Fruit fly (Drosophila melanogaster): ENCODE results near the gene Vha26.
A peak's percentile ranks its signal among the peaks of the same experiment; 100 is the strongest.

Vha26 gene

DNA sequence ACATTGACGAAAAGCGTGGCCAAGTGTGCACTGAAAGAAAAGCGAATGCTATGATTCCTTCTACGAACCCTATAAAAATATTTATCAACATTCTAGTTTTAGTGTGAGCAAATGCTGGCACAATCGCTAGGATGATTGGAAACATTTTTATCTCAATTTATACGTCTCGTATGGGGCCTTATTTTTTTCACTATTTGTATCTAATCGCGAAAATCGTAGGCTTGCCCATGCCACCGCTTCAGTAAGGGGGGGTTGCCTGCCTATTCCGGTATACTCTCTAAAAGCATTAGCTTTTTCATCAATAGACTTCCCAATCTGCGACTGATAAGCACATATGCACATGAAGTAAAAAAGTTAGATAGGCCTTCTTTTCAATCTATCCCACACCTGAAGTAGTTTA is 25.9 kb upstream of the Vha26 start (continued):
- TF ChIP-seq kni (GFP tag; optimal IDR thresholded peaks at IDR 0.05): no peak
- peak; percentile 79 for TF ChIP-seq peb (GFP tag; IDR thresholded peaks at IDR 0.05)
- TF ChIP-seq CG14014 (GFP tag; IDR thresholded peaks at IDR 0.05): peak; percentile 89
- TF ChIP-seq Lim3 (GFP tag; IDR thresholded peaks at IDR 0.05): 0 out of 2 replicates have a peak, but pooled peaks have one; percentile 8
- TF ChIP-seq CG4404 (GFP tag; IDR thresholded peaks at IDR 0.05): peak; percentile 52
- no peak for TF ChIP-seq CG7928 (GFP tag; optimal IDR thresholded peaks at IDR 0.05)
- no peak for TF ChIP-seq CG33557 (GFP tag; optimal IDR thresholded peaks at IDR 0.05)
- TF ChIP-seq Hr78 (GFP tag; optimal IDR thresholded peaks at IDR 0.05): no peak
- TF ChIP-seq chn (GFP tag; optimal IDR thresholded peaks at IDR 0.05): peak; percentile 63
- TF ChIP-seq Awh (GFP tag; IDR thresholded peaks at IDR 0.05): peak; percentile 85
- peak; percentile 32 for TF ChIP-seq Spps (tag; optimal IDR thresholded peaks at IDR 0.05)
- no peak for TF ChIP-seq CG10565 (GFP tag; optimal IDR thresholded peaks at IDR 0.05)
- peak; percentile 73 for TF ChIP-seq pnt (GFP tag; optimal IDR thresholded peaks at IDR 0.05)
- peak; percentile 79 for TF ChIP-seq CG13424 (tag; optimal IDR thresholded peaks at IDR 0.05)
- peak; percentile 82 for TF ChIP-seq CG11247 (GFP tag; IDR thresholded peaks at IDR 0.05)
- TF ChIP-seq BtbVII (GFP tag; optimal IDR thresholded peaks at IDR 0.05): peak; percentile 62
- TF ChIP-seq dati (GFP tag; IDR thresholded peaks at IDR 0.05): peak; percentile 82
- peak; percentile 71 for TF ChIP-seq CG30403 (GFP tag; optimal IDR thresholded peaks at IDR 0.05)
- TF ChIP-seq Stat92E (GFP tag; optimal IDR thresholded peaks at IDR 0.05): no peak
- TF ChIP-seq Sox100B (GFP tag; optimal IDR thresholded peaks at IDR 0.05): peak; percentile 72
- peak; percentile 90 for TF ChIP-seq CG32772 (GFP tag; IDR thresholded peaks at IDR 0.05)
- TF ChIP-seq Hr51 (GFP tag; optimal IDR thresholded peaks at IDR 0.05): peak in 1 of 2 experiments; percentile 73
- peak; percentile 54 for TF ChIP-seq CG30431 (GFP tag; optimal IDR thresholded peaks at IDR 0.05)
- no peak for TF ChIP-seq sna (GFP tag; IDR thresholded peaks at IDR 0.05; ENCODE audit: partially characterized antibody)
- peak; percentile 55 for TF ChIP-seq Myb (GFP tag; optimal IDR thresholded peaks at IDR 0.05)
- TF ChIP-seq Dref (GFP tag; IDR thresholded peaks at IDR 0.05): no peak
- peak; percentile 92 for TF ChIP-seq slbo (GFP tag; IDR thresholded peaks at IDR 0.05)
- TF ChIP-seq tll (GFP tag; optimal IDR thresholded peaks at IDR 0.05): no peak
- TF ChIP-seq ssp (GFP tag; IDR thresholded peaks at IDR 0.05): peak; percentile 59
- TF ChIP-seq vnd (GFP tag; IDR thresholded peaks at IDR 0.05; ENCODE audit: partially characterized antibody): no peak
- TF ChIP-seq gcm (GFP tag; optimal IDR thresholded peaks at IDR 0.05): peak; percentile 56
- peak; percentile 32 for TF ChIP-seq Atf-2 (GFP tag; optimal IDR thresholded peaks at IDR 0.05)
- peak; percentile 47 for TF ChIP-seq CG5180 (GFP tag; optimal IDR thresholded peaks at IDR 0.05)
- no peak for TF ChIP-seq CG7745 (tag; optimal IDR thresholded peaks at IDR 0.05)
- TF ChIP-seq Taf1 (GFP tag; IDR thresholded peaks at IDR 0.05): peak; percentile 86
- TF ChIP-seq CG4360 (GFP tag; IDR thresholded peaks at IDR 0.05): peak; percentile 64
- peak; percentile 27 for TF ChIP-seq CG12744 (GFP tag; optimal IDR thresholded peaks at IDR 0.05)
- TF ChIP-seq CG4730 (GFP tag; IDR thresholded peaks at IDR 0.05): peak; percentile 80
- peak; percentile 77 for TF ChIP-seq eyg (GFP tag; optimal IDR thresholded peaks at IDR 0.05)
- TF ChIP-seq Optix (GFP tag; IDR thresholded peaks at IDR 0.05): peak; percentile 90
- TF ChIP-seq zfh2 (GFP tag; optimal IDR thresholded peaks at IDR 0.05): peak; percentile 74
- TF ChIP-seq danr (GFP tag; IDR thresholded peaks at IDR 0.05): peak; percentile 67; the same call in 1 of the 2 replicates
- no peak for TF ChIP-seq CG34224 (GFP tag; IDR thresholded peaks at IDR 0.05; ENCODE audit: partially characterized antibody)
- peak; percentile 60 for TF ChIP-seq scrt (GFP tag; optimal IDR thresholded peaks at IDR 0.05)
- TF ChIP-seq CG12299 (tag; optimal IDR thresholded peaks at IDR 0.05): peak; percentile 11
- TF ChIP-seq so (GFP tag; IDR thresholded peaks at IDR 0.05): peak; percentile 76
- TF ChIP-seq luna (GFP tag; optimal IDR thresholded peaks at IDR 0.05): no peak
- TF ChIP-seq CG12236 (GFP tag; optimal IDR thresholded peaks at IDR 0.05): no peak
- peak; percentile 86 for TF ChIP-seq E2f1 (GFP tag; IDR thresholded peaks at IDR 0.05)
- TF ChIP-seq ATbp (GFP tag; optimal IDR thresholded peaks at IDR 0.05): peak; percentile 84

All from whole organism, embryonic.